Worm (Caenorhabditis elegans): ENCODE measurements around the gene Y57E12B.1.

DNA sequence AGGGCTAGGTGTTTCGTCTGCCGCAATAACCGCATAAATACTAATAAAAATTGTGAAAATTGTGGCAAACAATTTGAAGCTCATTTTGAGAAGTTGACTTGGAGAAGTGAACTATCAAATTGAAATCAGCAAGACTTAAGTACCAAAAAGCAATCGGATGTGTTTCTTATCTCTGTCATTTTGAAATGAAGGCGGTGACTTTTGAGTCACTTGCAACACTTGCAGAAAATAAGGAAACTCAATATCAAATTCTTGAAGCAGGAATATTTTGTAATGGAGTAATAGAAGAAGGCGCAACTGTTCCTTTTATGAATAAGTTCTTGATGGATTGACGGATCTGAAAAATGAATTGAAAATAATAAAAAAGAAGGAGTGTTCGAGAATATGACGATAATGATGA lies 3.0 kb downstream of the Y57E12B.1 start, which contains the start of gene T07H8.11:
- TF ChIP-seq him-1 (tag; optimal IDR thresholded peaks at IDR 0.05) (no peak), dao-5 (tag; optimal IDR thresholded peaks at IDR 0.05) (no peak), W03F9.2 (tag; optimal IDR thresholded peaks at IDR 0.05) (no peak)

Data from whole organism, L4/young adult.